Worm (Caenorhabditis elegans): ENCODE results near the gene K07F5.16.
"Not testable (repeated sequence)": the region's sequence is repeated elsewhere in the genome, so short reads cannot be mapped to it uniquely, and the experiment has no call there.

Gene K07F5.16

ce11 chrIV:9894331-9894730 lies 30.4 kb downstream of the K07F5.16 start, which contains the start of gene msp-77:
msp-77 (plus strand) TSS chrIV:9894631.
- TF ChIP-seq ceh-40 (GFP tag; IDR thresholded peaks at IDR 0.05); ztf-6 (GFP tag; IDR thresholded peaks at IDR 0.05); F57C9.4 (tag; optimal IDR thresholded peaks at IDR 0.05): not testable (repeated sequence)

ce11 chrIV:9895088-9895487 lies 31.2 kb downstream of the K07F5.16 start, which contains the start of gene ssp-32:
ssp-32 (plus strand) TSS chrIV:9895388.
- TF ChIP-seq Y53G8AR.9 (GFP tag; conservative IDR thresholded peaks at IDR 0.05) = no peak
- no peak for TF ChIP-seq let-526 (GFP tag; IDR thresholded peaks at IDR 0.05)
- TF ChIP-seq lin-54 (GFP tag; optimal IDR thresholded peaks at IDR 0.05) = no peak
- TF ChIP-seq ceh-40 (GFP tag; IDR thresholded peaks at IDR 0.05) = no peak

ce11 chrIV:9898712-9899111 lies 34.8 kb downstream of the K07F5.16 start, which contains the start of gene tbc-3:
tbc-3 (plus strand) TSS chrIV:9899012.
- TF ChIP-seq F57A8.1 (GFP tag; optimal IDR thresholded peaks at IDR 0.05) = no peak
- TF ChIP-seq ztf-26 (tag; optimal IDR thresholded peaks at IDR 0.05) = no peak
- TF ChIP-seq zim-3 (tag; optimal IDR thresholded peaks at IDR 0.05) = no peak
- TF ChIP-seq attf-3 (GFP tag; conservative IDR thresholded peaks at IDR 0.05) = no peak
- TF ChIP-seq attf-6 (GFP tag; IDR thresholded peaks at IDR 0.05) = no peak

ce11 chrIV:9899227-9899626 lies 35.3 kb downstream of the K07F5.16 start:
- TF ChIP-seq B0336.3 (GFP tag; IDR thresholded peaks at IDR 0.05) (no peak), hmg-1.2 (GFP tag; IDR thresholded peaks at IDR 0.05) (peak; percentile 94), efl-1 (GFP tag; optimal IDR thresholded peaks at IDR 0.05) (no peak), Y56A3A.18 (GFP tag; IDR thresholded peaks at IDR 0.05) (no peak), sdz-38 (tag; optimal IDR thresholded peaks at IDR 0.05) (no peak), mcd-1 (GFP tag; IDR thresholded peaks at IDR 0.05) (peak; percentile 52), Y95B8A.8 (GFP tag; IDR thresholded peaks at IDR 0.05) (no peak), F39B2.1 (GFP tag; IDR thresholded peaks at IDR 0.05) (no peak), F22D6.2 (tag; optimal IDR thresholded peaks at IDR 0.05) (no peak), B0019.2 (GFP tag; conservative IDR thresholded peaks at IDR 0.05) (no peak), snpc-1.1 (tag; optimal IDR thresholded peaks at IDR 0.05; ENCODE audit: insufficient read depth) (no peak), F55B11.4 (tag; optimal IDR thresholded peaks at IDR 0.05; ENCODE audit: borderline replicate concordance, insufficient read depth) (no peak), let-607 (tag; optimal IDR thresholded peaks at IDR 0.05) (peak; percentile 78 to 85), Y67H2A.10 (GFP tag; conservative IDR thresholded peaks at IDR 0.05) (no peak), ceh-58 (GFP tag; IDR thresholded peaks at IDR 0.05) (no peak)

- no peak for TF ChIP-seq nhr-80 (tag; optimal IDR thresholded peaks at IDR 0.05)
- no peak for TF ChIP-seq ztf-28 (GFP tag; IDR thresholded peaks at IDR 0.05)
- no peak for TF ChIP-seq B0336.3 (GFP tag; IDR thresholded peaks at IDR 0.05)
- no peak for TF ChIP-seq sea-2 (GFP tag; IDR thresholded peaks at IDR 0.05)
- no peak for TF ChIP-seq egrh-3 (GFP tag; IDR thresholded peaks at IDR 0.05)
- no peak for TF ChIP-seq attf-3 (GFP tag; conservative IDR thresholded peaks at IDR 0.05)
- no peak for TF ChIP-seq atf-7 (tag; optimal IDR thresholded peaks at IDR 0.05)
- no peak for TF ChIP-seq ccch-3 (GFP tag; optimal IDR thresholded peaks at IDR 0.05)
- no peak for TF ChIP-seq Y56A3A.18 (GFP tag; IDR thresholded peaks at IDR 0.05)
- TF ChIP-seq hlh-12 (tag; optimal IDR thresholded peaks at IDR 0.05) = no peak
- no peak for TF ChIP-seq rcor-1 (GFP tag; IDR thresholded peaks at IDR 0.05)
- no peak for TF ChIP-seq B0019.2 (GFP tag; conservative IDR thresholded peaks at IDR 0.05)
- no peak for TF ChIP-seq lin-35 (GFP tag; optimal IDR thresholded peaks at IDR 0.05)
Observed at ce11 chrIV:9903608-9904007, 39.7 kb downstream of the K07F5.16 start, which contains the start of gene best-13. best-13 (plus strand) TSS chrIV:9903908.

All from whole organism, young adult.